Worm (Caenorhabditis elegans) whole organism, young adult: ENCODE data around the gene C36A4.4.

ENCODE experiments used
- C17E4.6 ChIP-seq: fragments of 200-800 bp; sonication (Bioruptor generic); IDR thresholded peaks from 2 replicates; pipeline ENCODE4 v1.3.6; 2022; ENCODE audit warnings: missing genetic modification reagents, missing genetic modification characterization, missing compliant biosample characterization
- D2030.7 ChIP-seq: fragments of 200-800 bp; sonication (Bioruptor generic); IDR thresholded peaks from 2 replicates; pipeline ENCODE4 v1.3.6; 2022; ENCODE audit warnings: missing genetic modification reagents, missing genetic modification characterization, missing compliant biosample characterization
- F22D6.2 ChIP-seq: sonication (generic microtip); optimal IDR thresholded peaks from 2 replicates; lab custom pipeline; 2016; ENCODE audit warnings: mild to moderate bottlenecking, missing genetic modification characterization, missing compliant biosample characterization
- F23B12.7 ChIP-seq: sonication (generic microtip); optimal IDR thresholded peaks from 2 replicates; lab custom pipeline; 2017; ENCODE audit warnings: missing genetic modification characterization, mild to moderate bottlenecking, missing compliant biosample characterization, antibody characterized with exemption, moderate library complexity; ENCODE audit not compliant: insufficient read depth
- F33H1.4 ChIP-seq: fragments of 200-800 bp; sonication (Bioruptor generic); IDR thresholded peaks from 2 replicates; pipeline ENCODE4 v1.3.6; 2022; ENCODE audit warnings: missing genetic modification reagents, missing genetic modification characterization, missing compliant biosample characterization
- F39B2.1 ChIP-seq: fragments of 200-800 bp; sonication (Bioruptor generic); IDR thresholded peaks from 2 replicates; pipeline ENCODE4 v1.3.6; 2022; ENCODE audit warnings: missing genetic modification reagents, missing genetic modification characterization, missing compliant biosample characterization
- F52B5.7 ChIP-seq: sonication (generic microtip); optimal IDR thresholded peaks from 2 replicates; lab custom pipeline; 2016; ENCODE audit warnings: mild to moderate bottlenecking, missing genetic modification characterization, missing compliant biosample characterization
- F55B11.4 ChIP-seq: sonication (generic microtip); optimal IDR thresholded peaks from 2 replicates; lab custom pipeline; 2016; ENCODE audit warnings: missing compliant biosample characterization, missing genetic modification characterization, borderline replicate concordance; ENCODE audit not compliant: insufficient read depth
- F57A8.1 ChIP-seq: fragments of 200-800 bp; sonication (Bioruptor generic); optimal IDR thresholded peaks from 2 replicates; lab custom pipeline; 2018; ENCODE audit warnings: mild to moderate bottlenecking, missing genetic modification characterization, moderate library complexity, missing compliant biosample characterization
- F57C9.4 ChIP-seq: sonication (generic microtip); optimal IDR thresholded peaks from 2 replicates; lab custom pipeline; 2017; ENCODE audit warnings: mild to moderate bottlenecking, missing genetic modification characterization, missing compliant biosample characterization
- K12H6.12 ChIP-seq: fragments of 200-800 bp; sonication (Bioruptor generic); optimal IDR thresholded peaks from 2 replicates; lab custom pipeline; 2018; ENCODE audit warnings: mild to moderate bottlenecking, missing genetic modification characterization, missing compliant biosample characterization
- Y56A3A.18 ChIP-seq: fragments of 200-800 bp; sonication (Bioruptor generic); IDR thresholded peaks from 2 replicates; pipeline ENCODE4 v1.3.6; 2022; ENCODE audit warnings: missing genetic modification reagents, missing genetic modification characterization, missing compliant biosample characterization
- ZK185.1 ChIP-seq: sonication (generic microtip); optimal IDR thresholded peaks from 2 replicates; lab custom pipeline; 2016; ENCODE audit warnings: mild to moderate bottlenecking, missing genetic modification characterization, missing compliant biosample characterization; ENCODE audit not compliant: poor library complexity, severe bottlenecking
- aptf-2 ChIP-seq: fragments of 200-800 bp; sonication (Bioruptor generic); conservative IDR thresholded peaks from 2 replicates; pipeline ENCODE4 v1.3.6; 2022; ENCODE audit warnings: missing genetic modification reagents, missing genetic modification characterization, missing compliant biosample characterization
- attf-5 ChIP-seq: fragments of 200-800 bp; sonication (Bioruptor generic); optimal IDR thresholded peaks from 2 replicates; lab custom pipeline; 2018; ENCODE audit warnings: mild to moderate bottlenecking, missing genetic modification characterization, missing compliant biosample characterization
- attf-6 ChIP-seq: fragments of 200-800 bp; sonication (Bioruptor generic); IDR thresholded peaks from 2 replicates; pipeline ENCODE4 v1.3.6; 2022; ENCODE audit warnings: missing genetic modification reagents, missing genetic modification characterization, missing compliant biosample characterization
- cebp-1 ChIP-seq, 2 experiments: fragments of 200-800 bp in 1 of 2; sonication (Bioruptor generic) in 1 of 2; sonication (generic microtip) in 1 of 2; IDR thresholded peaks in 1 of 2; optimal IDR thresholded peaks in 1 of 2; 2 replicates each; pipeline versions ENCODE4 v1.3.6 to Lab custom; 2017 to 2022; ENCODE audit warnings: missing compliant biosample characterization in 2 of 2, missing genetic modification characterization in 2 of 2, mild to moderate bottlenecking in 1 of 2, missing genetic modification reagents in 1 of 2, moderate library complexity in 1 of 2
- dox-1 ChIP-seq: fragments of 200-800 bp; sonication (Bioruptor generic); IDR thresholded peaks from 2 replicates; pipeline ENCODE4 v1.3.6; 2022; ENCODE audit warnings: missing genetic modification reagents, missing genetic modification characterization, missing compliant biosample characterization
- dpl-1 ChIP-seq: fragments of 150-350 bp; optimal IDR thresholded peaks from 2 replicates; lab custom pipeline; 2014; ENCODE audit warnings: missing biosample characterization, missing genetic modification reagents, missing genetic modification characterization
- efl-1 ChIP-seq: fragments of 150-350 bp; optimal IDR thresholded peaks from 2 replicates; lab custom pipeline; 2014; ENCODE audit warnings: missing biosample characterization, missing genetic modification reagents, missing genetic modification characterization
- ekl-4 ChIP-seq: fragments of 200-800 bp; sonication (Bioruptor generic); IDR thresholded peaks from 2 replicates; pipeline ENCODE4 v1.3.6; 2022; ENCODE audit warnings: missing genetic modification reagents, missing genetic modification characterization, missing compliant biosample characterization
- him-1 ChIP-seq: sonication (generic microtip); optimal IDR thresholded peaks from 2 replicates; lab custom pipeline; 2016; ENCODE audit warnings: missing genotype, missing genetic modification reagents, missing genetic modification characterization, missing compliant biosample characterization
- hlh-26 ChIP-seq: fragments of 200-800 bp; sonication (Bioruptor generic); conservative IDR thresholded peaks from 2 replicates; pipeline ENCODE4 v1.3.6; 2022; ENCODE audit warnings: missing genetic modification reagents, missing genetic modification characterization, missing compliant biosample characterization
- lag-1 ChIP-seq: fragments of 200-800 bp; sonication (Bioruptor generic); IDR thresholded peaks from 2 replicates; pipeline ENCODE4 v1.3.6; 2022; ENCODE audit warnings: missing genetic modification reagents, missing genetic modification characterization, missing compliant biosample characterization
- lin-26 ChIP-seq: fragments of 200-800 bp; sonication (Bioruptor generic); IDR thresholded peaks from 2 replicates; pipeline ENCODE4 v1.3.6; 2022; ENCODE audit warnings: missing genetic modification reagents, missing genetic modification characterization, missing compliant biosample characterization
- madf-6 ChIP-seq: fragments of 200-800 bp; sonication (Bioruptor generic); IDR thresholded peaks from 2 replicates; pipeline ENCODE4 v1.3.6; 2022; ENCODE audit warnings: missing genetic modification reagents, missing genetic modification characterization, missing compliant biosample characterization
- mcd-1 ChIP-seq: fragments of 200-800 bp; sonication (Bioruptor generic); IDR thresholded peaks from 2 replicates; pipeline ENCODE4 v1.3.6; 2022; ENCODE audit warnings: missing genetic modification reagents, missing genetic modification characterization, missing compliant biosample characterization
- mes-4 ChIP-seq: sonication (generic microtip); optimal IDR thresholded peaks from 2 replicates; lab custom pipeline; 2016; ENCODE audit warnings: missing genotype, missing genetic modification characterization, missing compliant biosample characterization
- mxl-1 ChIP-seq: sonication (generic microtip); optimal IDR thresholded peaks from 2 replicates; lab custom pipeline; 2016; ENCODE audit warnings: missing genetic modification characterization, missing compliant biosample characterization
- nhr-120 ChIP-seq: fragments of 200-800 bp; sonication (Bioruptor generic); IDR thresholded peaks from 2 replicates; pipeline ENCODE4 v1.3.6; 2022; ENCODE audit warnings: missing genetic modification characterization, missing compliant biosample characterization
- nhr-179 ChIP-seq: sonication (generic microtip); optimal IDR thresholded peaks from 2 replicates; lab custom pipeline; 2016; ENCODE audit warnings: mild to moderate bottlenecking, missing genetic modification characterization, missing compliant biosample characterization
- pha-4 ChIP-seq: fragments of 150-350 bp; sonication (generic microtip); optimal IDR thresholded peaks from 2 replicates; lab custom pipeline; 2014; ENCODE audit warnings: missing biosample characterization, missing genetic modification reagents, missing genetic modification characterization
- rcor-1 ChIP-seq: fragments of 200-800 bp; sonication (Bioruptor generic); IDR thresholded peaks from 2 replicates; pipeline ENCODE4 v1.3.6; 2022; ENCODE audit warnings: missing genetic modification reagents, missing genetic modification characterization, missing compliant biosample characterization
- repo-1 ChIP-seq: sonication (generic microtip); optimal IDR thresholded peaks from 2 replicates; lab custom pipeline; 2017; ENCODE audit warnings: mild to moderate bottlenecking, missing genetic modification characterization, missing compliant biosample characterization
- snpc-1.3 ChIP-seq: sonication (generic microtip); optimal IDR thresholded peaks from 2 replicates; lab custom pipeline; 2017; ENCODE audit warnings: missing genetic modification characterization, mild to moderate bottlenecking, missing compliant biosample characterization, antibody characterized with exemption, moderate library complexity, missing genotype, missing genetic modification reagents; ENCODE audit not compliant: insufficient read depth
- snpc-3.4 ChIP-seq: sonication (generic microtip); optimal IDR thresholded peaks from 2 replicates; lab custom pipeline; 2017; ENCODE audit warnings: missing genetic modification characterization, mild to moderate bottlenecking, missing compliant biosample characterization, antibody characterized with exemption, moderate library complexity, missing genotype, missing genetic modification reagents
- snpc-4 ChIP-seq, 5 experiments: fragments of 150-350 bp in 1 of 5; sonication (generic microtip) in 4 of 5; optimal IDR thresholded peaks; 2 replicates each; lab custom pipeline; 2014 to 2018; ENCODE audit warnings: missing genetic modification characterization in 5 of 5, missing biosample characterization in 3 of 5, antibody characterized with exemption in 2 of 5, mild to moderate bottlenecking in 2 of 5, missing compliant biosample characterization in 2 of 5, missing genotype in 2 of 5, moderate library complexity in 2 of 5, missing genetic modification reagents in 1 of 5
- tlf-1 ChIP-seq: fragments of 200-800 bp; sonication (Bioruptor generic); optimal IDR thresholded peaks from 2 replicates; lab custom pipeline; 2018; ENCODE audit warnings: mild to moderate bottlenecking, missing genetic modification characterization, missing compliant biosample characterization
- zfh-2 ChIP-seq: fragments of 200-800 bp; sonication (Bioruptor generic); conservative IDR thresholded peaks from 2 replicates; pipeline ENCODE4 v1.3.6; 2022; ENCODE audit warnings: missing genetic modification reagents, missing genetic modification characterization, missing compliant biosample characterization
- ztf-18 ChIP-seq: sonication (generic microtip); optimal IDR thresholded peaks from 2 replicates; lab custom pipeline; 2016; ENCODE audit warnings: missing genotype, mild to moderate bottlenecking, missing genetic modification characterization, missing compliant biosample characterization
- ztf-25 ChIP-seq: fragments of 200-800 bp; sonication (Bioruptor generic); IDR thresholded peaks from 2 replicates; pipeline ENCODE4 v1.3.6; 2022; ENCODE audit warnings: missing genetic modification reagents, missing genetic modification characterization, missing compliant biosample characterization
- ztf-26 ChIP-seq: sonication (generic microtip); optimal IDR thresholded peaks from 2 replicates; lab custom pipeline; 2017; ENCODE audit warnings: missing genetic modification characterization, missing compliant biosample characterization
- ztf-6 ChIP-seq: fragments of 200-800 bp; sonication (Bioruptor generic); IDR thresholded peaks from 2 replicates; pipeline ENCODE4 v1.3.6; 2022; ENCODE audit warnings: missing genetic modification reagents, missing genetic modification characterization, missing compliant biosample characterization

C36A4.4 gene

ce11 chrIII:3801379-3801894 lies 42.0 kb downstream of the C36A4.4 start (continued):
- TF ChIP-seq cebp-1 (GFP tag; IDR thresholded peaks at IDR 0.05; lab: Robert Waterston, UW): no peak
- peak; percentile 93 for TF ChIP-seq cebp-1 (tag; optimal IDR thresholded peaks at IDR 0.05; lab: Kevin White, UChicago)
- peak; percentile 71 for TF ChIP-seq F22D6.2
- no peak for TF ChIP-seq nhr-179
- no peak for TF ChIP-seq aptf-2 (GFP tag; lab: Robert Waterston, UW)
- no peak for TF ChIP-seq efl-1 (GFP tag; lab: Kevin White, UChicago)
- TF ChIP-seq K12H6.12 (tag; lab: Kevin White, UChicago): peak; percentile 95
- TF ChIP-seq ztf-25 (GFP tag; lab: Robert Waterston, UW): no peak
- TF ChIP-seq mcd-1 (GFP tag; lab: Robert Waterston, UW): peak; percentile 78
- TF ChIP-seq, all 124 proteins: peak for 59

- no peak for TF ChIP-seq dpl-1 (GFP tag; lab: Kevin White, UChicago)
- no peak for TF ChIP-seq F52B5.7 (tag; lab: Kevin White, UChicago)
- TF ChIP-seq efl-1 (GFP tag; lab: Kevin White, UChicago): peak; percentile 60
- no peak for TF ChIP-seq mxl-1
- TF ChIP-seq aptf-2 (GFP tag; lab: Robert Waterston, UW): no peak
- TF ChIP-seq nhr-120: no peak
- no peak for TF ChIP-seq F55B11.4 (tag; lab: Kevin White, UChicago)
- no peak for TF ChIP-seq lin-26
- peak; percentile 30 for TF ChIP-seq him-1
- no peak for TF ChIP-seq snpc-4 (GFP tag; optimal IDR thresholded peaks at IDR 0.05; lab: Kevin White, UChicago)
- TF ChIP-seq snpc-4 (tag; optimal IDR thresholded peaks at IDR 0.05; lab: Kevin White, UChicago): no peak
- TF ChIP-seq repo-1 (tag; lab: Kevin White, UChicago): no peak
- TF ChIP-seq F33H1.4 (GFP tag; lab: Robert Waterston, UW): no peak
- no peak for TF ChIP-seq hlh-26 (GFP tag; lab: Robert Waterston, UW)
- no peak for TF ChIP-seq ekl-4 (GFP tag; lab: Robert Waterston, UW)
- no peak for TF ChIP-seq pha-4 (tag; lab: Kevin White, UChicago)
- TF ChIP-seq D2030.7 (GFP tag; lab: Robert Waterston, UW): no peak
- no peak for TF ChIP-seq snpc-1.3 (tag; lab: Kevin White, UChicago)
- TF ChIP-seq madf-6 (GFP tag; lab: Robert Waterston, UW): peak; percentile 58; the same call in 1 of the 2 replicates
These were observed 42.5 kb downstream of the C36A4.4 start for ce11 chrIII:3800934-3801252.

DNA sequence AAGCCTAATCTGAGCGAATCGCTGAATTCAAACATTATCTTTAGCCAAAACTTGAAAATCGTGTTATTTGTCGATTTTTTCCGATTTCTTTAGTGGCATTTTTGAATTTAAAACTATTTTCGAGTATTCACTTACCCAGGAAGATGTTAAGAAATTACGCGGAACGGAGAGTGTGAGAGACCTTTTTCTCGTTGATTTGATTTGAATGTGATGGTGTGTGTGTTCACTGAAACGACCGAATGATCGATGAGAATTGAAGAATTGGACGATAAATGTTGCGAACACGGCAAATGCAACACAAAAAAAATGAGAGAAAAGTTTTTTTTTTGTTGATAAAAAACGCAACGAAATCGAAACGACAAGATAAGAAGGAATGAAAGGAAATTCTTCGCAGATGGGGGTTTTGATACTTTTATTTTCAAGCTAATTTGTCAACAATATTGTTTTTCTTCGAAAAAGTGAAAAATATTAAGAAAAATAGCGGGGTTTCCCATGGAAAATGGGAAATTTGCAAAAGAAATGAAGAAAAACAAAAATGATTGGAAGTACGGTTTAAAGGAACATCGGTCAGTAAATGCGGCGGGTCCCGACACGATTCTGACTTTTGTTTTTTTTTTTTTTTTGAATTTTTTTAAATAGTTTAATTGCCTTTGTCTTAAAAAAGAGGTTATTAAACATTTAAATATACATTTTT lies 43.0 kb downstream of the C36A4.4 start, which contains the start of gene mtm-3:
Gene mtm-3, minus strand, starts transcription at position 228 of the 694 bp plus-strand sequence.
- TF ChIP-seq mxl-1: no peak
- no peak for TF ChIP-seq zfh-2 (GFP tag; lab: Robert Waterston, UW)
- no peak for TF ChIP-seq ZK185.1 (tag; lab: Kevin White, UChicago)
- no peak for TF ChIP-seq Y56A3A.18 (GFP tag; lab: Robert Waterston, UW)
- no peak for TF ChIP-seq attf-5 (GFP tag; lab: Kevin White, UChicago)
- TF ChIP-seq F57C9.4 (tag; lab: Kevin White, UChicago): no peak
- no peak for TF ChIP-seq F23B12.7 (tag; lab: Kevin White, UChicago)
- TF ChIP-seq ztf-25 (GFP tag; lab: Robert Waterston, UW): no peak
- TF ChIP-seq F39B2.1 (GFP tag; lab: Robert Waterston, UW): no peak
- no peak for TF ChIP-seq lag-1 (GFP tag; lab: Robert Waterston, UW)
- TF ChIP-seq rcor-1: no peak
- TF ChIP-seq lin-26: no peak
- TF ChIP-seq nhr-179: no peak
- TF ChIP-seq dox-1 (GFP tag; lab: Robert Waterston, UW): no peak
- TF ChIP-seq F57A8.1: no peak
- TF ChIP-seq snpc-3.4 (tag; lab: Kevin White, UChicago): no peak
- TF ChIP-seq mes-4: no peak
- no peak for TF ChIP-seq C17E4.6
- no peak for TF ChIP-seq ztf-6 (GFP tag; lab: Robert Waterston, UW)
- no peak for TF ChIP-seq cebp-1 (GFP tag; IDR thresholded peaks at IDR 0.05; lab: Robert Waterston, UW)
- no peak for TF ChIP-seq cebp-1 (tag; optimal IDR thresholded peaks at IDR 0.05; lab: Kevin White, UChicago)
- TF ChIP-seq ztf-18: no peak
- no peak for TF ChIP-seq ztf-26 (tag; lab: Kevin White, UChicago)
- no peak for TF ChIP-seq tlf-1
- no peak for TF ChIP-seq attf-6
